Fruit fly (Drosophila melanogaster): ENCODE results near the gene Dpck.

Gene Dpck

DNA sequence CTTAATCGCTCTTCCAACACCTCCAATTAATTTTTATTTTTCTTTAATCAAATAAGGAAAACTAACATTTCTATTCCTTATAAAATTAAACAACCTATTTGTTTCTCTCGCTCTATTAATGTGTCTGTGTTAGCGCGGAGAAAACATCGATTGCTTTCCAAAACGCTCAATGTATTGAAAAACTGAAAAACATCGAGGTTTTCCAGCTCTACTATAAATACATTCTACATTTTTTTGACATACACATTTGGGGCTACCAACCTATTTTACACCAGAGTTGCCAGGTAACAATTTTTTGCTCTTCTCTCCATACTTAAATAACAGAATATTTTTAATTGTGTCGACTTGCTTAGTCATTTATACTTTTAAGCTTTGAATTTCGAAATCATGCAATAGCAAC lies 9.9 kb downstream of the Dpck start (continued):
- TF ChIP-seq CG32532 (GFP tag; IDR thresholded peaks at IDR 0.05) (no peak), CG15073 (GFP tag; optimal IDR thresholded peaks at IDR 0.05) (no peak), CG4360 (GFP tag; IDR thresholded peaks at IDR 0.05) (no peak), CG1602 (GFP tag; optimal IDR thresholded peaks at IDR 0.05) (peak; percentile 16), Aef1 (GFP tag; IDR thresholded peaks at IDR 0.05) (no peak), Stat92E (GFP tag; optimal IDR thresholded peaks at IDR 0.05) (no peak), Abd-B (GFP tag; optimal IDR thresholded peaks at IDR 0.05) (peak; percentile 18), CG10654 (GFP tag; optimal IDR thresholded peaks at IDR 0.05) (no peak), Mrtf (GFP tag; IDR thresholded peaks at IDR 0.05) (no peak), vvl (GFP tag; IDR thresholded peaks at IDR 0.05) (0 out of 2 replicates have a peak, but pooled peaks have one; percentile 16), Myb (GFP tag; optimal IDR thresholded peaks at IDR 0.05) (peak; percentile 61), eve (GFP tag; optimal IDR thresholded peaks at IDR 0.05) (no peak), Med (GFP tag) (peak; percentile 83), CG1233 (GFP tag; optimal IDR thresholded peaks at IDR 0.05) (no peak), tgo (GFP tag; IDR thresholded peaks at IDR 0.05) (no peak), CG12659 (GFP tag; optimal IDR thresholded peaks at IDR 0.05) (peak; percentile 74), CG18599 (GFP tag; optimal IDR thresholded peaks at IDR 0.05) (no peak), odd (GFP tag; optimal IDR thresholded peaks at IDR 0.05) (no peak), Ada2b (GFP tag; IDR thresholded peaks at IDR 0.05) (no peak), gsb (GFP tag; IDR thresholded peaks at IDR 0.05) (no peak), ci (GFP tag; IDR thresholded peaks at IDR 0.05) (peak; percentile 46; the same call in 1 of the 3 replicates), CG11093 (GFP tag; IDR thresholded peaks at IDR 0.05) (no peak), CG12391 (tag; optimal IDR thresholded peaks at IDR 0.05) (peak; percentile 57), Dek (tag; optimal IDR thresholded peaks at IDR 0.05) (peak; percentile 45), CG6854 (GFP tag; optimal IDR thresholded peaks at IDR 0.05) (no peak), CG16813 (GFP tag; IDR thresholded peaks at IDR 0.05; ENCODE audit: partially characterized antibody) (peak; percentile 69), slou (GFP tag; optimal IDR thresholded peaks at IDR 0.05) (no peak), CHES-1-like (GFP tag; optimal IDR thresholded peaks at IDR 0.05) (peak; percentile 43), grau (tag; optimal IDR thresholded peaks at IDR 0.05) (peak; percentile 40), CG34422 (GFP tag; IDR thresholded peaks at IDR 0.05) (peak; percentile 20; the same call in 1 of the 3 replicates), chn (GFP tag; optimal IDR thresholded peaks at IDR 0.05) (no peak), Rfx (GFP tag; IDR thresholded peaks at IDR 0.05) (peak; percentile 43; the same call in 1 of the 2 replicates), Lim3 (GFP tag; IDR thresholded peaks at IDR 0.05) (no peak), CG7786 (GFP tag; optimal IDR thresholded peaks at IDR 0.05) (no peak), CG6254 (GFP tag; optimal IDR thresholded peaks at IDR 0.05) (no peak), Hr78 (GFP tag; optimal IDR thresholded peaks at IDR 0.05) (no peak), so (GFP tag; IDR thresholded peaks at IDR 0.05) (no peak), CG11398 (GFP tag; optimal IDR thresholded peaks at IDR 0.05) (no peak), CG4617 (GFP tag; optimal IDR thresholded peaks at IDR 0.05; ENCODE audit: borderline replicate concordance) (peak; percentile 24), mam (GFP tag; optimal IDR thresholded peaks at IDR 0.05) (peak; percentile 47), Kr (GFP tag; optimal IDR thresholded peaks at IDR 0.05) (no peak), disco-r (GFP tag; optimal IDR thresholded peaks at IDR 0.05) (no peak), inv (GFP tag; IDR thresholded peaks at IDR 0.05; ENCODE audit: partially characterized antibody) (peak; percentile 44), bbx (GFP tag; IDR thresholded peaks at IDR 0.05; ENCODE audit: partially characterized antibody) (peak; percentile 80), CG10321 (GFP tag; IDR thresholded peaks at IDR 0.05) (no peak), CG2199 (GFP tag; IDR thresholded peaks at IDR 0.05) (peak; percentile 73; the same call in 1 of the 3 replicates), NK7.1 (GFP tag; optimal IDR thresholded peaks at IDR 0.05) (no peak), CG12299 (tag; optimal IDR thresholded peaks at IDR 0.05) (no peak), CG18262 (tag; optimal IDR thresholded peaks at IDR 0.05) (no peak), CG9817 (tag; optimal IDR thresholded peaks at IDR 0.05) (peak; percentile 22), GATAe (GFP tag; conservative IDR thresholded peaks at IDR 0.05) (no peak)

Measured in whole organism, embryonic.